Worm (Caenorhabditis elegans): ENCODE data around the gene lron-7.

DNA sequence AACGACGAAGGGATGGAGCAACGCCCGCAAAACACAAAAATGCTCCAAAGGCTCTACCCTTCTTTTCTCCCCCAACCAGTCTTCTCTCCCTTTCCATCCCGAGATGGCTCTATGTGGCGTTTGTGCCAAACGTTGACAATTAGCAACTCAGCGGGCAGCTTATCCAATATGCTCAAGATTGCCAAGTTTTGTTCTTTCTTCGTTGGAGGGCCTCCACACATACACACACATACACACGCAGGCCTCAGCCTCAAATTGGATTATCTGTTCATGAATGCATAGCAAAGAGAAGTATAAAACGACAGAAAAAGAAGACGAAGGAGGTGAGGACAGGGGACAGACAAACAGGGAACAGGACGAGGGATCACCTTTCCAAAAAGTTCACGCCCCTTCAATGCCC lies 10.6 kb upstream of the lron-7 start:
- TF ChIP-seq elt-2 (tag; optimal IDR thresholded peaks at IDR 0.05) (no peak), pqm-1 (tag; optimal IDR thresholded peaks at IDR 0.05) (no peak), nhr-11 (tag; optimal IDR thresholded peaks at IDR 0.05) (no peak), C34B4.2 (tag; optimal IDR thresholded peaks at IDR 0.05) (no peak), fos-1 (tag; optimal IDR thresholded peaks at IDR 0.05) (no peak), ztf-11 (tag; optimal IDR thresholded peaks at IDR 0.05) (no peak), elt-3 (tag; optimal IDR thresholded peaks at IDR 0.05) (no peak)
